Worm (Caenorhabditis elegans): ENCODE measurements around the gene F41E7.9.

Gene F41E7.9

DNA sequence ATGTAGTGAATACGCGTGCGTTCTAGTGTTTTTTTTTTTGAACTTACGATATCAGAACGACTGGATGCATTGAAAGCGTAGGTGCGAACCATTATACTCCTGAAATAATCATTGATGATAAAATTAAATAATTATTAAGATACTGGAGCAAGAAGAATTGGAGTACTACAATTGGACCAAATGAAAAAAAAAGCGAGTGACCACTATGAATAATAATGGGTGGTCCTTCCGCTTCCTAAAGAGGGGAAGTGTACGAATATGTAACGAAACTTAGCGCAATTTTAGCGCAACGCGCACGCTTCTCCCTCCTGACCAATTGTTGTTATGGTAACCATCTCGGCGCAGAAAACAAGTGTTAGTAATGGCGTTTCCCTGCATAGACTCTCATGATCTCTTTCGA, at the start of gene F41E7.9:
Gene F41E7.9 (minus strand): TSS at position 101 of the 400 bp plus-strand sequence.
- TF ChIP-seq ref-1 (GFP tag; conservative IDR thresholded peaks at IDR 0.05), result no peak
- no peak for TF ChIP-seq ztf-23 (GFP tag; IDR thresholded peaks at IDR 0.05)
- TF ChIP-seq flt-1 (GFP tag; IDR thresholded peaks at IDR 0.05), result no peak
- TF ChIP-seq T22C8.4 (GFP tag; IDR thresholded peaks at IDR 0.05), result no peak
- no peak for TF ChIP-seq ztf-29 (GFP tag; IDR thresholded peaks at IDR 0.05)
- TF ChIP-seq tab-1 (GFP tag; IDR thresholded peaks at IDR 0.05), result no peak
- TF ChIP-seq cog-1 (tag; optimal IDR thresholded peaks at IDR 0.05), result no peak
- TF ChIP-seq klf-2 (GFP tag; conservative IDR thresholded peaks at IDR 0.05), result no peak
- TF ChIP-seq med-1 (GFP tag; optimal IDR thresholded peaks at IDR 0.05; ENCODE audit: insufficient read depth), result no peak

ce11 chrX:10358083-10358482, 42.3 kb upstream of the F41E7.9 start, which contains the start of gene efhc-1:
Gene efhc-1, plus strand, starts transcription at chrX:10358383.
- no peak for TF ChIP-seq T22C8.4 (GFP tag; IDR thresholded peaks at IDR 0.05)
- TF ChIP-seq ztf-23 (GFP tag; IDR thresholded peaks at IDR 0.05), result no peak
- no peak for TF ChIP-seq klf-2 (GFP tag; conservative IDR thresholded peaks at IDR 0.05)

DNA sequence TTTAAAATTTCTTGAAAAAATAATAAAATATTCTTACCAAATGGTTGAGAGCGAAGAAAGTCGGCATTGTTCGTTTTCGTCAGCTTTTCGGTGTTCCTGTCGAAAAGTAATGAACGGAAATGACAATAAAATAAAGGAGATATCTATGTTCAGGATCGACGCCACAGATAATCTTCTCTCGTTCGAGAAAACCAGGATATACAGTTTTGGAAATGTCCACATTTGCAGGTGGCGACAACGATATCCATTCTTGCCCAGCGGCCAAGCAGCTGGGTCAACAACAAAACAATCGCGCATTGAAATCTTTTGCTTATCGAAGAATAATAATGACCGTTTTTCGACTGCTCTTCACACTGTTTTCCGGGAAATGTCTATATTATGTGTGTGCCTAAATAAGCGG, 39.8 kb upstream of the F41E7.9 start, which contains the start of gene R07E3.7:
Gene R07E3.7 (minus strand): TSS at position 101 of the 400 bp plus-strand sequence.
- no peak for TF ChIP-seq ref-1 (GFP tag; conservative IDR thresholded peaks at IDR 0.05)
- no peak for TF ChIP-seq cog-1 (tag; optimal IDR thresholded peaks at IDR 0.05)
- TF ChIP-seq T22C8.4 (GFP tag; IDR thresholded peaks at IDR 0.05), result no peak
- TF ChIP-seq klf-2 (GFP tag; conservative IDR thresholded peaks at IDR 0.05), result no peak
- TF ChIP-seq flt-1 (GFP tag; IDR thresholded peaks at IDR 0.05), result no peak
- no peak for TF ChIP-seq tab-1 (GFP tag; IDR thresholded peaks at IDR 0.05)
- TF ChIP-seq ztf-29 (GFP tag; IDR thresholded peaks at IDR 0.05), result no peak

ce11 chrX:10353857-10354256, 38.1 kb upstream of the F41E7.9 start:
- TF ChIP-seq klf-2 (GFP tag; conservative IDR thresholded peaks at IDR 0.05) (no peak), flt-1 (GFP tag; IDR thresholded peaks at IDR 0.05) (no peak), ztf-23 (GFP tag; IDR thresholded peaks at IDR 0.05) (no peak), T22C8.4 (GFP tag; IDR thresholded peaks at IDR 0.05) (no peak), cog-1 (tag; optimal IDR thresholded peaks at IDR 0.05) (no peak), ref-1 (GFP tag; conservative IDR thresholded peaks at IDR 0.05) (no peak)

ce11 chrX:10350151-10350550, 34.3 kb upstream of the F41E7.9 start:
- TF ChIP-seq ztf-29 (GFP tag; IDR thresholded peaks at IDR 0.05) (no peak), med-1 (GFP tag; optimal IDR thresholded peaks at IDR 0.05; ENCODE audit: insufficient read depth) (no peak), cog-1 (tag; optimal IDR thresholded peaks at IDR 0.05) (no peak), T22C8.4 (GFP tag; IDR thresholded peaks at IDR 0.05) (no peak), ztf-23 (GFP tag; IDR thresholded peaks at IDR 0.05) (no peak), ref-1 (GFP tag; conservative IDR thresholded peaks at IDR 0.05) (no peak), tab-1 (GFP tag; IDR thresholded peaks at IDR 0.05) (no peak)

DNA sequence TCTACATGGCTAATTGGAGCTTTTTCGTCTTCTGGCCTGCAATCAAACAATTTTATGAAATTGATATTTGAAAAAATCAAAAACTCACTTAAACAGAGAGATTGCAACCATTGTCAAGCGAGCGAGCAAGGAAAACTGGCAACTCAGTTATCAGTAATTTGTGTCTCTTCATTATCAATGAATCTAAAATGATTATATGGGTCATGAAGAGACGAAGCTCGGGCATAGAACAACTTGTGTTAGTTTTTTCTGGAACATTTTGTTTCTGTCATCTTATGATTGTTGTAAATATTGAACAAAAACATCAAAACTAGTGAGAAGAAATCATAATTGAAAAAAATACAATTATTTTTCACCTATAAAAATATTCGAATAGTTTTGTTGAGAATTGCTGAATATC, 25.2 kb upstream of the F41E7.9 start, which contains the start of gene R07E3.1:
Gene R07E3.1 (minus strand): TSS at position 176 of the 400 bp plus-strand sequence.
- no peak for TF ChIP-seq ref-1 (GFP tag; conservative IDR thresholded peaks at IDR 0.05)
- no peak for TF ChIP-seq ztf-29 (GFP tag; IDR thresholded peaks at IDR 0.05)
- TF ChIP-seq med-1 (GFP tag; optimal IDR thresholded peaks at IDR 0.05; ENCODE audit: insufficient read depth), result no peak
- no peak for TF ChIP-seq tab-1 (GFP tag; IDR thresholded peaks at IDR 0.05)
- TF ChIP-seq T22C8.4 (GFP tag; IDR thresholded peaks at IDR 0.05), result no peak
- TF ChIP-seq klf-2 (GFP tag; conservative IDR thresholded peaks at IDR 0.05), result no peak
- TF ChIP-seq cog-1 (tag; optimal IDR thresholded peaks at IDR 0.05), result no peak
- TF ChIP-seq flt-1 (GFP tag; IDR thresholded peaks at IDR 0.05), result no peak
- TF ChIP-seq ztf-23 (GFP tag; IDR thresholded peaks at IDR 0.05), result no peak

- no peak for TF ChIP-seq ztf-23 (GFP tag; IDR thresholded peaks at IDR 0.05)
- TF ChIP-seq med-1 (GFP tag; optimal IDR thresholded peaks at IDR 0.05; ENCODE audit: insufficient read depth), result no peak
- TF ChIP-seq tab-1 (GFP tag; IDR thresholded peaks at IDR 0.05), result no peak
Measured at ce11 chrX:10340044-10340443, 24.2 kb upstream of the F41E7.9 start.

ce11 chrX:10338761-10339160, 23.0 kb upstream of the F41E7.9 start:
- TF ChIP-seq med-1 (GFP tag; optimal IDR thresholded peaks at IDR 0.05; ENCODE audit: insufficient read depth) (no peak), ref-1 (GFP tag; conservative IDR thresholded peaks at IDR 0.05) (no peak), klf-2 (GFP tag; conservative IDR thresholded peaks at IDR 0.05) (no peak), tab-1 (GFP tag; IDR thresholded peaks at IDR 0.05) (no peak), ztf-29 (GFP tag; IDR thresholded peaks at IDR 0.05) (no peak)

DNA sequence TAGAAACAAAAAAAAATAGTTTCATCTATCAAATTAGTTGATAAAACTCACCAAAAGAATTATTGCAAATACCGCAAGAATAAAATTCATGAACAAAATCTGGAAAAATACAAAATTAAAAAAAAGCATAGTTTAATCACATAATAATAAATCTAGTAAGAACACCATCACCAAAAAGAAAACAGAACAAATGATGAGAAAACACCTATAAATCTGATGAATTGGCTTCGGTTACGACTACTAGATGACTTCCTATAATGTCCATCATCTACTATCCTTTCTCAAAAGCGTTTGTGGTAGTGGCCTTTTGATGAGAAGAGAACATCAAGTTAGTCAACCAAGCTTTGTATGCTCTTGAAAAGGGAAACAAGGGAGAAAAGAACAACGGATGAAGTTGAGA, 22.3 kb upstream of the F41E7.9 start, which contains the start of gene cut-5:
Gene cut-5 (minus strand): TSS at position 101 of the 400 bp plus-strand sequence.
- TF ChIP-seq flt-1 (GFP tag; IDR thresholded peaks at IDR 0.05) (no peak), ref-1 (GFP tag; conservative IDR thresholded peaks at IDR 0.05) (no peak), tab-1 (GFP tag; IDR thresholded peaks at IDR 0.05) (no peak), ztf-29 (GFP tag; IDR thresholded peaks at IDR 0.05) (no peak), klf-2 (GFP tag; conservative IDR thresholded peaks at IDR 0.05) (no peak)

DNA sequence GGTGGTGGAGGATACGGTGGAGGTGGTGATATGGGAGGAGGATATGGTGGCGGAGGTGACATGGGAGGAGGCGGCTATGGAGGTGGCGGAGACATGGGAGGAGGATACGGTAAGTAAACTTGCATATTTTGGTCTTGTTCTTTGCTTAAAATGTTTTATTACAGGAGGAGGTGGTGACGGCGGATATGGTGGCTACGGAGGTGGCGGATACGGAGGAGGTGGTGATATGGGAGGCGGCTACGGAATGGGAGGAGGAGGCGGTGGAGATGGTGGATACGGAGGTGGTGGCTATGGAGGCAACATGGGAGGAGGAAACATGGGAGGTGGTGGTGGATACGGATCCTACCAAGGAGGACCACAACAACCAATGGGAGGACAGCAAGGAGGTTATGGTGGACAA, 20.8 kb upstream of the F41E7.9 start:
- TF ChIP-seq med-1 (GFP tag; optimal IDR thresholded peaks at IDR 0.05; ENCODE audit: insufficient read depth), result no peak
- 0 out of 2 replicates have a peak, but pooled peaks have one; percentile 45 for TF ChIP-seq ztf-23 (GFP tag; IDR thresholded peaks at IDR 0.05)

DNA sequence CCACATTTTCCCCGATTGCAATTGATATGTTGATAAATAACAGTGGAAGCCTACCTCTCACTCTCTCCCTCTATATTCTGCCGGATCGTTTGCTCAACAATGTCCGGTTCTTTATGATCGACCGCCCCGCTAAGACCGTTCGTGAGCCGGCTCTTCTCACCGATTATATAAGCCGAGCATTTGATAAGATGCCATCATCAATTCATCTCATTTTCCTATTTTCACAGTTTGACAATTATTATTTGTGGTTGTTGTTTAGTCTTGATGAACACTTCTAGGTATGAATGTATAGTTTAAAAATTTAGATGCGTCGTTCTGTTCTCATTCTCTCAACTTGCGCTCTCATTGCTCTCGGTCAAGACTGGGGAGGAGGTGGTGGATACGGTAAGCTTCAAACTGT, 20.3 kb upstream of the F41E7.9 start, which contains the start of gene idpa-3:
Gene idpa-3 (plus strand): TSS at position 301 of the 400 bp plus-strand sequence.
- no peak for TF ChIP-seq ztf-29 (GFP tag; IDR thresholded peaks at IDR 0.05)
- no peak for TF ChIP-seq cog-1 (tag; optimal IDR thresholded peaks at IDR 0.05)
- no peak for TF ChIP-seq tab-1 (GFP tag; IDR thresholded peaks at IDR 0.05)
- TF ChIP-seq ztf-23 (GFP tag; IDR thresholded peaks at IDR 0.05), result no peak
- TF ChIP-seq flt-1 (GFP tag; IDR thresholded peaks at IDR 0.05), result no peak
- no peak for TF ChIP-seq ref-1 (GFP tag; conservative IDR thresholded peaks at IDR 0.05)
- no peak for TF ChIP-seq med-1 (GFP tag; optimal IDR thresholded peaks at IDR 0.05; ENCODE audit: insufficient read depth)

Measured in whole organism, midembryonic.